Fruit fly (Drosophila melanogaster): ENCODE measurements around the gene cas.
A peak's percentile ranks its signal among the peaks of the same experiment; 100 is the strongest.

- TF ChIP-seq OdsH (GFP tag; optimal IDR thresholded peaks at IDR 0.05) (no peak), CrebA (GFP tag; optimal IDR thresholded peaks at IDR 0.05; ENCODE audit: borderline replicate concordance) (no peak), GATAd (GFP tag; optimal IDR thresholded peaks at IDR 0.05) (no peak), dl (GFP tag; optimal IDR thresholded peaks at IDR 0.05; ENCODE audit: insufficient read depth in 1 of 2, partially characterized antibody in 2 of 2) (peak; percentile 42 to 56), jim (GFP tag; optimal IDR thresholded peaks at IDR 0.05) (no peak), pan (optimal IDR thresholded peaks at IDR 0.05) (no peak), rgr (GFP tag; optimal IDR thresholded peaks at IDR 0.05) (no peak), psq (GFP tag; optimal IDR thresholded peaks at IDR 0.05) (no peak), dmrt93B (GFP tag; optimal IDR thresholded peaks at IDR 0.05) (no peak), usp (GFP tag; optimal IDR thresholded peaks at IDR 0.05) (no peak)
These were observed 44.6 kb downstream of the cas start for dm6 chr3R:5671795-5672657.

Measured in whole organism, wandering third instar larva.